Worm (Caenorhabditis elegans): ENCODE results near the gene F58F9.9.
A peak's percentile ranks its signal among the peaks of the same experiment; 100 is the strongest.

The F58F9.9 gene

ce11 chrIV:6225143-6225542 is 14.9 kb upstream of the F58F9.9 start, which contains the start of gene C49A9.2:
C49A9.2 (plus strand) TSS chrIV:6225443.
- TF ChIP-seq nhr-11 (tag; optimal IDR thresholded peaks at IDR 0.05) (no peak), pha-4 (tag; optimal IDR thresholded peaks at IDR 0.05) (no peak), tbx-2 (tag; optimal IDR thresholded peaks at IDR 0.05) (no peak), skn-1 (tag; optimal IDR thresholded peaks at IDR 0.05) (no peak), elt-2 (tag; optimal IDR thresholded peaks at IDR 0.05) (peak; percentile 16), ZK546.5 (tag; optimal IDR thresholded peaks at IDR 0.05) (no peak)

ce11 chrIV:6227974-6228373 is 12.1 kb upstream of the F58F9.9 start, which contains the start of gene C49A9.1:
C49A9.1 (plus strand) TSS chrIV:6228190.
- TF ChIP-seq ceh-9 (tag; optimal IDR thresholded peaks at IDR 0.05): no peak
- TF ChIP-seq elt-2 (tag; optimal IDR thresholded peaks at IDR 0.05): peak; percentile 41

- TF ChIP-seq tbx-2 (tag; optimal IDR thresholded peaks at IDR 0.05) (no peak), elt-2 (tag; optimal IDR thresholded peaks at IDR 0.05) (peak; percentile 43)
These were observed 9.5 kb upstream of the F58F9.9 start, which contains the start of gene F58F9.4 for ce11 chrIV:6230560-6231073. F58F9.4 (plus strand) TSS chrIV:6231023.

ce11 chrIV:6232769-6233290 is 7.3 kb upstream of the F58F9.9 start, which contains the start of gene F58F9.3:
F58F9.3 (plus strand) TSS chrIV:6233240.
- TF ChIP-seq egl-5 (tag; optimal IDR thresholded peaks at IDR 0.05) (no peak), pqm-1 (tag; optimal IDR thresholded peaks at IDR 0.05) (peak; percentile 81), pha-4 (tag; optimal IDR thresholded peaks at IDR 0.05) (peak; percentile 31), ceh-82 (tag; optimal IDR thresholded peaks at IDR 0.05) (no peak), elt-2 (tag; optimal IDR thresholded peaks at IDR 0.05) (peak; percentile 74), ama-1 (optimal IDR thresholded peaks at IDR 0.05) (no peak), ZK546.5 (tag; optimal IDR thresholded peaks at IDR 0.05) (no peak)

ce11 chrIV:6237508-6238227 is 2.4 kb upstream of the F58F9.9 start, which contains the start of the genes F58F9.6 and F58F9.8:
F58F9.6 (minus strand) TSS chrIV:6237608.
F58F9.8 (plus strand) TSS chrIV:6238177.
- no peak for TF ChIP-seq ztf-11 (tag; optimal IDR thresholded peaks at IDR 0.05)
- no peak for TF ChIP-seq ZK546.5 (tag; optimal IDR thresholded peaks at IDR 0.05)
- TF ChIP-seq pha-4 (tag; optimal IDR thresholded peaks at IDR 0.05): no peak
- no peak for TF ChIP-seq aly-2 (tag; optimal IDR thresholded peaks at IDR 0.05)
- no peak for TF ChIP-seq ceh-82 (tag; optimal IDR thresholded peaks at IDR 0.05)
- TF ChIP-seq jun-1 (tag; optimal IDR thresholded peaks at IDR 0.05): no peak
- TF ChIP-seq ceh-9 (tag; optimal IDR thresholded peaks at IDR 0.05): no peak
- no peak for TF ChIP-seq daf-12 (tag; optimal IDR thresholded peaks at IDR 0.05)
- no peak for TF ChIP-seq nhr-12 (tag; optimal IDR thresholded peaks at IDR 0.05)
- no peak for TF ChIP-seq nhr-23 (tag; optimal IDR thresholded peaks at IDR 0.05)

- TF ChIP-seq elt-2 (tag; optimal IDR thresholded peaks at IDR 0.05) (peak; percentile 77), R02D3.7 (tag; optimal IDR thresholded peaks at IDR 0.05) (no peak), pha-4 (tag; optimal IDR thresholded peaks at IDR 0.05) (peak; percentile 43), snpc-4 (tag; optimal IDR thresholded peaks at IDR 0.05) (no peak), fkh-2 (tag; optimal IDR thresholded peaks at IDR 0.05) (no peak), ceh-28 (tag; optimal IDR thresholded peaks at IDR 0.05) (peak; percentile 0), pqm-1 (tag; optimal IDR thresholded peaks at IDR 0.05) (peak; percentile 57), aly-2 (tag; optimal IDR thresholded peaks at IDR 0.05) (no peak), lsy-12 (tag; optimal IDR thresholded peaks at IDR 0.05) (no peak), ceh-16 (tag; optimal IDR thresholded peaks at IDR 0.05) (no peak)
These were observed 8.4 kb downstream of the F58F9.9 start, which contains the start of gene acox-3 for ce11 chrIV:6248486-6248885. acox-3 (minus strand) TSS chrIV:6248492.

ce11 chrIV:6249591-6249990 is 9.5 kb downstream of the F58F9.9 start, which contains the start of gene F58F9.1:
F58F9.1 (plus strand) TSS chrIV:6249841.
- TF ChIP-seq nfya-1 (tag; optimal IDR thresholded peaks at IDR 0.05; ENCODE audit: insufficient read depth): peak; percentile 19
- no peak for TF ChIP-seq lin-15B (tag; optimal IDR thresholded peaks at IDR 0.05)
- peak; percentile 36 for TF ChIP-seq lin-39 (tag; optimal IDR thresholded peaks at IDR 0.05)
